Fruit fly (Drosophila melanogaster) whole organism, embryonic: Measurements from ENCODE around the gene Nf-YA.

Source experiments
- Asciz ChIP-seq: fragments of 200-800 bp; sonication (Bioruptor generic); optimal IDR thresholded peaks from 2 replicates; lab custom pipeline; 2017; ENCODE audit warnings: missing biosample characterization, mild to moderate bottlenecking, missing genetic modification characterization, missing genetic modification reagents
- Bteb2 ChIP-seq: fragments of 200-800 bp; sonication (Bioruptor generic); optimal IDR thresholded peaks from 2 replicates; lab custom pipeline; 2016; ENCODE audit warnings: missing biosample characterization, missing genetic modification characterization
- CG1024 ChIP-seq: fragments of 200-800 bp; sonication (Bioruptor generic); IDR thresholded peaks from 2 replicates; pipeline ENCODE4 v1.3.6; 2022; ENCODE audit warnings: missing biosample characterization, missing genetic modification characterization
- CG11398 ChIP-seq: fragments of 200-800 bp; sonication (Bioruptor generic); optimal IDR thresholded peaks from 2 replicates; lab custom pipeline; 2016; ENCODE audit warnings: missing biosample characterization, missing genetic modification characterization
- CG11456 ChIP-seq: fragments of 200-800 bp; sonication (Bioruptor generic); IDR thresholded peaks from 3 replicates; pipeline ENCODE4 v1.3.6; 2022; ENCODE audit warnings: missing biosample characterization, missing genetic modification characterization
- CG12942 ChIP-seq: fragments of 200-800 bp; sonication (Bioruptor generic); optimal IDR thresholded peaks from 3 replicates; lab custom pipeline; 2016; ENCODE audit warnings: missing biosample characterization, missing genetic modification characterization
- CG13287 ChIP-seq: fragments of 200-800 bp; sonication (Bioruptor generic); IDR thresholded peaks from 2 replicates; pipeline ENCODE4 v1.3.6; 2022; ENCODE audit warnings: missing biosample characterization, missing genetic modification characterization; ENCODE audit not compliant: partially characterized antibody
- CG18476 ChIP-seq: fragments of 200-800 bp; sonication (Bioruptor generic); optimal IDR thresholded peaks from 2 replicates; lab custom pipeline; 2016; ENCODE audit warnings: missing biosample characterization, mild to moderate bottlenecking, missing genetic modification characterization
- CG18599 ChIP-seq: fragments of 200-800 bp; sonication (Bioruptor generic); optimal IDR thresholded peaks from 3 replicates; lab custom pipeline; 2017; ENCODE audit warnings: missing biosample characterization, missing genetic modification characterization, mild to moderate bottlenecking, moderate library complexity, missing genetic modification reagents
- CG2116 ChIP-seq: fragments of 200-800 bp; sonication (Bioruptor generic); optimal IDR thresholded peaks from 3 replicates; lab custom pipeline; 2018; ENCODE audit warnings: missing biosample characterization, mild to moderate bottlenecking, missing genetic modification characterization
- CG30020 ChIP-seq: fragments of 200-800 bp; optimal IDR thresholded peaks from 2 replicates; lab custom pipeline; 2019; ENCODE audit warnings: missing biosample characterization, mild to moderate bottlenecking, missing genetic modification characterization, moderate library complexity
- CG31224 ChIP-seq: fragments of 200-800 bp; sonication (Bioruptor generic); IDR thresholded peaks from 2 replicates; pipeline ENCODE4 v1.3.6; 2022; ENCODE audit warnings: missing biosample characterization, missing genetic modification characterization
- CG33557 ChIP-seq: fragments of 200-800 bp; sonication (Bioruptor generic); optimal IDR thresholded peaks from 2 replicates; lab custom pipeline; 2019; ENCODE audit warnings: missing biosample characterization, mild to moderate bottlenecking, missing genetic modification characterization, moderate library complexity
- CG4404 ChIP-seq: fragments of 200-800 bp; sonication (Bioruptor generic); IDR thresholded peaks from 2 replicates; pipeline ENCODE4 v1.3.6; 2022; ENCODE audit warnings: missing biosample characterization, missing genetic modification characterization
- CG6765 ChIP-seq: fragments of 200-800 bp; sonication (Bioruptor generic); optimal IDR thresholded peaks from 3 replicates; lab custom pipeline; 2017; ENCODE audit warnings: missing biosample characterization, mild to moderate bottlenecking, missing genetic modification characterization
- CG6791 ChIP-seq: fragments of 200-800 bp; sonication (Bioruptor generic); IDR thresholded peaks from 3 replicates; pipeline ENCODE4 v1.3.6; 2022; ENCODE audit warnings: missing biosample characterization, missing genetic modification characterization; ENCODE audit not compliant: partially characterized antibody
- CG7839 ChIP-seq: fragments of 200-800 bp; sonication (Bioruptor generic); optimal IDR thresholded peaks from 3 replicates; lab custom pipeline; 2018; ENCODE audit warnings: missing biosample characterization, mild to moderate bottlenecking, missing genetic modification characterization, moderate library complexity
- CG8089 ChIP-seq: fragments of 200-800 bp; sonication (Bioruptor generic); optimal IDR thresholded peaks from 3 replicates; lab custom pipeline; 2016; ENCODE audit warnings: missing biosample characterization, missing genetic modification characterization
- CG8478 ChIP-seq: fragments of >200 bp; optimal IDR thresholded peaks from 2 replicates; lab custom pipeline; 2018
- CG8944 ChIP-seq: fragments of 200-800 bp; sonication (Bioruptor generic); optimal IDR thresholded peaks from 3 replicates; lab custom pipeline; 2016; ENCODE audit warnings: missing biosample characterization, missing genetic modification characterization
- Deaf1 ChIP-seq: fragments of 200-800 bp; optimal IDR thresholded peaks from 3 replicates; lab custom pipeline; 2019; ENCODE audit warnings: missing biosample characterization, mild to moderate bottlenecking, missing genetic modification characterization, moderate library complexity
- Gsc ChIP-seq: fragments of 200-800 bp; sonication (Bioruptor generic); IDR thresholded peaks from 2 replicates; pipeline ENCODE4 v1.3.6; 2022; ENCODE audit warnings: missing biosample characterization, missing genetic modification characterization
- MBD-R2 ChIP-seq: fragments of 200-800 bp; sonication (Bioruptor generic); IDR thresholded peaks from 2 replicates; pipeline ENCODE4 v1.3.6; 2022; ENCODE audit warnings: missing biosample characterization, missing genetic modification characterization
- Oaz ChIP-seq: fragments of 200-800 bp; sonication (Bioruptor generic); IDR thresholded peaks from 2 replicates; pipeline ENCODE4 v1.3.6; 2022; ENCODE audit warnings: missing biosample characterization, missing genetic modification characterization
- Ptx1 ChIP-seq: fragments of 200-800 bp; sonication (Bioruptor generic); IDR thresholded peaks from 2 replicates; pipeline ENCODE4 v1.3.6; 2022; ENCODE audit warnings: missing biosample characterization, missing genetic modification characterization
- Side ChIP-seq: fragments of 200-800 bp; sonication (Bioruptor generic); optimal IDR thresholded peaks from 2 replicates; lab custom pipeline; 2016; ENCODE audit warnings: missing biosample characterization, missing genetic modification characterization
- Sox102F ChIP-seq: fragments of 200-800 bp; sonication (Bioruptor generic); optimal IDR thresholded peaks from 2 replicates; lab custom pipeline; 2018; ENCODE audit warnings: missing biosample characterization, mild to moderate bottlenecking, missing genetic modification characterization, moderate library complexity
- Spps ChIP-seq: fragments of 200-800 bp; sonication (Bioruptor generic); optimal IDR thresholded peaks from 2 replicates; lab custom pipeline; 2018; ENCODE audit warnings: missing biosample characterization, mild to moderate bottlenecking, missing genetic modification characterization
- Sry-δ ChIP-seq: fragments of 200-800 bp; sonication (Bioruptor generic); optimal IDR thresholded peaks from 2 replicates; lab custom pipeline; 2016; ENCODE audit warnings: missing biosample characterization, missing genetic modification characterization
- Usf ChIP-seq: fragments of 200-800 bp; sonication (Bioruptor generic); optimal IDR thresholded peaks from 2 replicates; lab custom pipeline; 2017; ENCODE audit warnings: missing genotype, missing biosample characterization, missing genetic modification characterization
- abd-A ChIP-seq: fragments of 200-800 bp; sonication (Bioruptor generic); optimal IDR thresholded peaks from 3 replicates; lab custom pipeline; 2019; ENCODE audit warnings: missing biosample characterization, mild to moderate bottlenecking, missing genetic modification characterization, moderate library complexity
- ac ChIP-seq: fragments of 200-800 bp; sonication (Bioruptor generic); optimal IDR thresholded peaks from 3 replicates; lab custom pipeline; 2017; ENCODE audit warnings: missing biosample characterization, mild to moderate bottlenecking, missing genetic modification characterization
- aop ChIP-seq: fragments of 200-800 bp; sonication (Bioruptor generic); IDR thresholded peaks from 2 replicates; pipeline ENCODE4 v1.3.6; 2022; ENCODE audit warnings: missing biosample characterization, missing genetic modification characterization
- bcd ChIP-seq: fragments of 200-800 bp; sonication (Bioruptor generic); optimal IDR thresholded peaks from 2 replicates; lab custom pipeline; 2017; ENCODE audit warnings: missing biosample characterization, mild to moderate bottlenecking, missing genetic modification characterization
- da ChIP-seq: fragments of 200-800 bp; sonication (Bioruptor generic); optimal IDR thresholded peaks from 2 replicates; lab custom pipeline; 2016; ENCODE audit warnings: missing biosample characterization, missing genetic modification characterization
- dpn ChIP-seq, 2 experiments: fragments of 200-800 bp; sonication (Bioruptor generic); optimal IDR thresholded peaks; 3 replicates each; lab custom pipeline; 2016; ENCODE audit warnings: missing biosample characterization in 2 of 2, missing genetic modification characterization in 2 of 2
- eyg ChIP-seq: fragments of 200-800 bp; sonication (Bioruptor generic); optimal IDR thresholded peaks from 3 replicates; lab custom pipeline; 2016; ENCODE audit warnings: missing biosample characterization, missing genetic modification characterization
- fd102C ChIP-seq: fragments of 200-800 bp; sonication (Bioruptor generic); optimal IDR thresholded peaks from 2 replicates; lab custom pipeline; 2018; ENCODE audit warnings: missing biosample characterization, mild to moderate bottlenecking, missing genetic modification characterization, moderate library complexity
- fu2 ChIP-seq: fragments of 200-800 bp; sonication (Bioruptor generic); optimal IDR thresholded peaks from 2 replicates; lab custom pipeline; 2016; ENCODE audit warnings: missing biosample characterization, missing genetic modification characterization
- gem ChIP-seq: fragments of 200-800 bp; sonication (Bioruptor generic); optimal IDR thresholded peaks from 2 replicates; lab custom pipeline; 2019; ENCODE audit warnings: missing biosample characterization, mild to moderate bottlenecking, missing genetic modification characterization, moderate library complexity
- lov ChIP-seq, 2 experiments: fragments of 200-800 bp in 1 of 2; fragments of >200 bp in 1 of 2; sonication (Bioruptor generic) in 1 of 2; IDR thresholded peaks in 1 of 2; optimal IDR thresholded peaks in 1 of 2; 2 replicates in 1 of 2; 3 replicates in 1 of 2; pipeline versions ENCODE4 v1.3.6 to Lab custom; 2017 to 2022; ENCODE audit warnings: missing biosample characterization in 1 of 2, missing genetic modification characterization in 1 of 2
- luna ChIP-seq: fragments of 200-800 bp; sonication (Bioruptor generic); optimal IDR thresholded peaks from 2 replicates; lab custom pipeline; 2016; ENCODE audit warnings: missing biosample characterization, missing genetic modification characterization
- mam ChIP-seq: fragments of 200-800 bp; sonication (Bioruptor generic); optimal IDR thresholded peaks from 3 replicates; lab custom pipeline; 2016; ENCODE audit warnings: missing biosample characterization, missing genetic modification characterization
- onecut ChIP-seq: fragments of 200-800 bp; sonication (Bioruptor generic); IDR thresholded peaks from 2 replicates; pipeline ENCODE4 v1.3.6; 2022; ENCODE audit warnings: missing biosample characterization, missing genetic modification characterization
- pho ChIP-seq: fragments of 200-800 bp; sonication (Bioruptor generic); optimal IDR thresholded peaks from 2 replicates; lab custom pipeline; 2016; ENCODE audit warnings: missing biosample characterization, missing genetic modification characterization
- so ChIP-seq: fragments of 200-800 bp; sonication (Bioruptor generic); IDR thresholded peaks from 3 replicates; pipeline ENCODE4 v1.3.6; 2022; ENCODE audit warnings: missing biosample characterization, missing genetic modification characterization
- tgo ChIP-seq: fragments of 200-800 bp; sonication (Bioruptor generic); IDR thresholded peaks from 3 replicates; pipeline ENCODE4 v1.3.6; 2022; ENCODE audit warnings: missing biosample characterization, missing genetic modification characterization
- trh ChIP-seq: fragments of 200-800 bp; sonication (Bioruptor generic); optimal IDR thresholded peaks from 2 replicates; lab custom pipeline; 2016; ENCODE audit warnings: missing biosample characterization, missing genetic modification characterization
- wor ChIP-seq: fragments of 200-800 bp; sonication (Bioruptor generic); IDR thresholded peaks from 2 replicates; pipeline ENCODE4 v1.3.6; 2022; ENCODE audit warnings: missing biosample characterization, missing genetic modification characterization
- zfh1 ChIP-seq: fragments of 200-800 bp; sonication (Bioruptor generic); IDR thresholded peaks from 3 replicates; pipeline ENCODE4 v1.3.6; 2022; ENCODE audit warnings: missing biosample characterization, missing genetic modification characterization

Gene Nf-YA

DNA sequence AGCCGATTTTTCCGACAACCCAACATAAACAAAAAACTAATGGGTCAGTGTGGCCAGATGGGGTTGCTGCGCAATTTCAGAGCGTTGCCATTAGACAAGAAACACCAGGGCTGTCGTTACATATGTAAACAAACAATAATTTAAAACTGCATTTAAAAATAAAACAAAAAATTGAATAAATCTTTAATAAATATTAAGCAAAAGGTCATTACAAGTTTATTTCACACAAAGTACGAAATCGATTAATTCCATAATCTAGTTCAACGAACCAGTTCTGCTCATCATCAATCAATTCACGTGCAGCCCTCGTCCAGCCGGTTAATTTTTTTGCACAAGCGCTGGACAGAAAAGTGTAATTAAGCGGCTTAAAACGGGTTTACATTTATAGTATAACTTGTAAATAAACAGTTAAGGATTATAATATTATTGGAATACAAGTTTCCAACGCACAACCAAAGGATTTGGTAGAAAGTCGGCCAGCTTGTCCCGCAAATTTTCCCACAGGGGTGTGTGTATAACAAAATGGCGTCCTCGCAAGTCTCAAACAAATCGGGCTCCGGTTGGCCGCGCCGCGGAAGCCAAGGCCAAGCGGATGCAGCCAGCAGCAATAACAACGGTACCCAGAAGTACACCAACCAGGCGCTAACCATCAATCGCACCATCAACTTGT is 31.2 kb downstream of the Nf-YA start, which contains the start of the genes CG4022 and Cpsf5 (continued):
- TF ChIP-seq mam (GFP tag; lab: Kevin White, UChicago) (peak; percentile 73), CG1024 (peak; percentile 66), eyg (GFP tag; lab: Kevin White, UChicago) (peak; percentile 2), Sox102F (GFP tag; lab: Kevin White, UChicago) (peak; percentile 82), fu2 (GFP tag; lab: Kevin White, UChicago) (no peak), Asciz (GFP tag; lab: Kevin White, UChicago) (peak; percentile 52), Oaz (GFP tag; lab: Robert Waterston, UW) (peak; percentile 80), zfh1 (peak; percentile 83), onecut (peak; percentile 81), CG2116 (peak; percentile 83), CG31224 (peak; percentile 57), Ptx1 (GFP tag; lab: Robert Waterston, UW) (peak; percentile 84), fd102C (GFP tag; lab: Kevin White, UChicago) (no peak), abd-A (peak; percentile 97), CG13287 (GFP tag; lab: Robert Waterston, UW) (peak; percentile 68), Side (GFP tag; lab: Kevin White, UChicago) (peak; percentile 34), Sry-δ (GFP tag; lab: Kevin White, UChicago) (peak; percentile 42), ac (peak; percentile 20), CG18599 (GFP tag; lab: Kevin White, UChicago) (peak; percentile 88), Bteb2 (peak; percentile 48), MBD-R2 (GFP tag; lab: Robert Waterston, UW) (peak; percentile 84), CG4404 (GFP tag; lab: Robert Waterston, UW) (peak; percentile 76), tgo (GFP tag; lab: Robert Waterston, UW) (peak; percentile 86), bcd (peak; percentile 73), CG18476 (peak; percentile 68), Gsc (GFP tag; lab: Robert Waterston, UW) (no peak), CG11398 (no peak), CG33557 (GFP tag; lab: Kevin White, UChicago) (peak; percentile 86), gem (peak; percentile 93), da (GFP tag; lab: Kevin White, UChicago) (peak; percentile 21), CG8478 (lab: Kevin White, UChicago) (no peak), CG8089 (GFP tag; lab: Kevin White, UChicago) (peak; percentile 20), dpn (GFP tag; optimal IDR thresholded peaks at IDR 0.05; lab: Kevin White, UChicago) (peak; percentile 66 to 85), CG12942 (GFP tag; lab: Kevin White, UChicago) (peak; percentile 73), Deaf1 (peak; percentile 60), wor (peak; percentile 65), trh (peak; percentile 65), CG6765 (no peak), CG6791 (no peak), CG11456 (GFP tag; lab: Robert Waterston, UW) (peak; percentile 78; the same call in 2 of the 3 replicates), Usf (GFP tag; lab: Kevin White, UChicago) (peak; percentile 32), CG30020 (tag; lab: Kevin White, UChicago) (peak; percentile 78), lov (optimal IDR thresholded peaks at IDR 0.05; lab: Kevin White, UChicago) (no peak), lov (GFP tag; IDR thresholded peaks at IDR 0.05; lab: Robert Waterston, UW) (peak; percentile 71; the same call in 2 of the 3 replicates), CG7839 (tag; lab: Kevin White, UChicago) (peak; percentile 79), aop (GFP tag; lab: Robert Waterston, UW) (no peak), pho (GFP tag; lab: Kevin White, UChicago) (peak; percentile 67), CG8944 (GFP tag; lab: Kevin White, UChicago) (peak; percentile 3), Spps (peak; percentile 67), so (GFP tag; lab: Robert Waterston, UW) (peak; percentile 85; the same call in 2 of the 3 replicates), luna (no peak)
